Fruit fly (Drosophila melanogaster) whole organism, pupa: ENCODE measurements around the gene CG4570.

ENCODE experiments used
- CG12605 ChIP-seq: fragments of 200-800 bp; sonication (Bioruptor generic); IDR thresholded peaks from 2 replicates; pipeline ENCODE4 v1.3.6; 2022; ENCODE audit warnings: missing biosample characterization, missing genetic modification characterization
- CG13204 ChIP-seq: fragments of 200-800 bp; sonication (Bioruptor generic); optimal IDR thresholded peaks from 2 replicates; lab custom pipeline; 2018; ENCODE audit warnings: missing biosample characterization, mild to moderate bottlenecking, missing genetic modification characterization, moderate library complexity
- CG14655 ChIP-seq: fragments of 200-800 bp; sonication (Bioruptor generic); optimal IDR thresholded peaks from 3 replicates; lab custom pipeline; 2017; ENCODE audit warnings: mild to moderate bottlenecking, missing biosample characterization, missing genetic modification reagents, missing genetic modification characterization
- CG4496 ChIP-seq: fragments of 200-800 bp; sonication (Bioruptor generic); IDR thresholded peaks from 3 replicates; pipeline ENCODE4 v1.3.6; 2022; ENCODE audit warnings: missing biosample characterization, missing genetic modification characterization
- D1 ChIP-seq: fragments of 200-800 bp; sonication (Bioruptor generic); optimal IDR thresholded peaks from 2 replicates; lab custom pipeline; 2018; ENCODE audit warnings: missing biosample characterization, mild to moderate bottlenecking, missing genetic modification characterization, moderate library complexity
- Pif1A ChIP-seq: fragments of 200-800 bp; sonication (Bioruptor generic); optimal IDR thresholded peaks from 3 replicates; lab custom pipeline; 2016; ENCODE audit warnings: missing biosample characterization, missing genetic modification characterization
- fd96Ca ChIP-seq: fragments of 200-800 bp; sonication (Bioruptor generic); IDR thresholded peaks from 3 replicates; pipeline ENCODE4 v1.3.6; 2022; ENCODE audit warnings: missing biosample characterization, missing genetic modification characterization
- rn ChIP-seq: fragments of 200-800 bp; sonication (Bioruptor generic); IDR thresholded peaks from 2 replicates; pipeline ENCODE4 v1.3.6; 2022; ENCODE audit warnings: missing biosample characterization, missing genetic modification characterization

- TF ChIP-seq Pif1A (GFP tag; lab: Kevin White, UChicago) (no peak), fd96Ca (GFP tag; lab: Robert Waterston, UW) (no peak), CG13204 (GFP tag; lab: Kevin White, UChicago) (no peak), D1 (tag; lab: Kevin White, UChicago) (no peak), CG14655 (GFP tag; lab: Kevin White, UChicago) (no peak), rn (no peak), CG4496 (GFP tag; lab: Robert Waterston, UW) (0 out of 3 replicates have a peak, but pooled peaks have one; percentile 35), CG12605 (no peak)
These were observed 2.2 kb upstream of the CG4570 start, which contains the start of the genes CG6567 and CG4511 for dm6 chr3R:10854243-10854874.
